Worm (Caenorhabditis elegans) whole organism, midembryonic: ENCODE results near the gene F13H8.6.

Source experiments
- cog-1 ChIP-seq: sonication (generic microtip); optimal IDR thresholded peaks from 2 replicates; lab custom pipeline; 2016; ENCODE audit warnings: missing genetic modification characterization, missing compliant biosample characterization
- flt-1 ChIP-seq: fragments of 200-800 bp; sonication (Bioruptor generic); IDR thresholded peaks from 2 replicates; pipeline ENCODE4 v1.3.6; 2022; ENCODE audit warnings: missing genetic modification characterization, missing compliant biosample characterization
- tab-1 ChIP-seq: fragments of 200-800 bp; sonication (Bioruptor generic); IDR thresholded peaks from 2 replicates; pipeline ENCODE4 v1.3.6; 2022; ENCODE audit warnings: missing genetic modification characterization, missing compliant biosample characterization

ce11 chrII:6244171-6244570 is 42.6 kb downstream of the F13H8.6 start, which contains the start of gene tat-4:
- TF ChIP-seq cog-1 = no peak
- no peak for TF ChIP-seq tab-1 (GFP tag; lab: Robert Waterston, UW)
- no peak for TF ChIP-seq flt-1 (GFP tag; lab: Robert Waterston, UW)
